Worm (Caenorhabditis elegans) whole organism, dauer: ENCODE measurements around the gene K08E7.5.

Experiments
- unc-62 ChIP-seq: sonication (generic microtip); optimal IDR thresholded peaks from 2 replicates; lab custom pipeline; 2017; ENCODE audit warnings: missing biosample characterization, missing genetic modification reagents, missing genetic modification characterization

Gene K08E7.5

DNA sequence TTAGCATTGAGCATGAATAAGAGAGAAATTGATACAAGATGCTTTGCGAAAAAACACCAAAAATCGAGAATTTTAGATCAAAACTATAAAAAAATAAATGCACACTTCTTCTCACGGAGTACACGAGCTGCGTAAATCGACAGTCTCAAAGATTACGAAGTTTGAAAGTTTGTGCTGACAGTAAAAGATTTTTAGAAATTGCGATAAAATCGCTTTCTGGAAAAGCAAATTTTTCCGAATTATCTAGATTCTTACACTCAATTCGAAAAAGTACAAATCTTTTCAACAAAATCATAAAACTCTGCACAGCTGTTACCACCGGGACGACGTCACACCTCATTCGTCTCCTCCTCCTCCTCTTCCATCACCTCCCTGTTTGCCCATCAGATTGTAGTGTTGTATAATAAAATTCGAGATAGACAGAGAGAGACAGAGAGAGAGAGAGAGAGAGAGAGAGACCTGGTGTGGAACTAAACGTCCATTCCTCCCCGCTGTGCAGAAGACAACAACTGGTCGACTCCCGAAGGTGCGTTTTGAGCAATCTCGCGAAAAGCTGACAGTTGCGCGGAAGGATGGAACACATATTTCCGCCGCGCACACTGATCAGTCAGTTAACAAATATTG, 42.1 kb downstream of the K08E7.5 start:
- no peak for TF ChIP-seq unc-62 (GFP tag; lab: Kevin White, UChicago)

DNA sequence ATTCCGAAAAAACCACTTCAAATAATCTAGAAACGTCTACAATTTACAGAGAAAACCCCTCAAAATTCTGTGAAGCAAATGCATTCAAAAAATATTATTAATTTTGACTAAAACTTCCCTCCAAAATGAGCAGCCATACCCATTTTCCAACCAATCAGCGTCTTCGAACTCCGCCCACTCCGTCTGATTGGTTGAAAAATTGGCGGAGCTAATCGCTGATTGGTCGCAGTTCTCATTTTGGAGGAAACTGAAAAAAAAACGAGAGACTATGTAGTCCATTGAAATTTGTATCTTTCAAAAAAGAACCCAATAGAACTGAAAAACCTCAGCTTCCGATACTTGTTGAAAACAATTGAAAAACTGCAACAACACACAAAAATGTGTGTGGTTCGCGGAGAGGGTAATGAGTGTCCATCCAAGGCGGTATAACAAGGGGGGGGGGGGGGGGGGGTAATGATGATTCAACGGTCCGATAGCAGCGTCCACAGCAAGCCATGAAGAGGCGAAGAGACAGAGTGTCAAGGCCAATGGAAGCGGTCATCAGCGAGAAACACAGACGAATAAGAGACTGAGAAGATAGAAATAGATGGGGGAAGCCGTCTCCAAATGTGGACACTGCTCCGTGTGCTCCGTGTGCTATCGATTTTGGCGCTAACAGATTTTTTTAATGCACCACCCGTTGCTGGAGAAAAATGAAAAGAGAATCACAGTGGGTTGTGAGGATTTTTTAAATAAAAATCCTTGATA, 43.9 kb downstream of the K08E7.5 start:
- no peak for TF ChIP-seq unc-62 (GFP tag; lab: Kevin White, UChicago)

- no peak for TF ChIP-seq unc-62 (GFP tag; lab: Kevin White, UChicago)
Observed at ce11 chrIV:12617934-12618333, 44.8 kb downstream of the K08E7.5 start.

DNA sequence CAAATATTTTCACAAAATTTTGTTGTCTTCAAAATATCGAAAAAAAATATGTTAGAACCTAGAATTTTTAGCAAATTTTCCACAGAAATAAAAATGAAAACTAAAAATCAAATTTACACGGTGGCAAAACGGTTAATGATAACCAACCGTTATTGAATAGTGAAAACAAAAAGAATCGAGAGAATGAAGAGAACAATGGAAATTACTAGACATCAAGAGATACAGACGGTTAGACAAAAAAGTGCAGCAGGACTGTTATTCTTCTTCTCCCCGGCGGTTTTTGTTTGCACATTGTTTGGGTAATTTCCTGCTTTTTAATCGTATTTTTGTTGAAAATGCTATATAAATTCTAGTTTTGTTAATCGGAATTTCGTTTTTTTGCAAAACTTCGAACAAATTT, 45.7 kb downstream of the K08E7.5 start:
- no peak for TF ChIP-seq unc-62 (GFP tag; lab: Kevin White, UChicago)

DNA sequence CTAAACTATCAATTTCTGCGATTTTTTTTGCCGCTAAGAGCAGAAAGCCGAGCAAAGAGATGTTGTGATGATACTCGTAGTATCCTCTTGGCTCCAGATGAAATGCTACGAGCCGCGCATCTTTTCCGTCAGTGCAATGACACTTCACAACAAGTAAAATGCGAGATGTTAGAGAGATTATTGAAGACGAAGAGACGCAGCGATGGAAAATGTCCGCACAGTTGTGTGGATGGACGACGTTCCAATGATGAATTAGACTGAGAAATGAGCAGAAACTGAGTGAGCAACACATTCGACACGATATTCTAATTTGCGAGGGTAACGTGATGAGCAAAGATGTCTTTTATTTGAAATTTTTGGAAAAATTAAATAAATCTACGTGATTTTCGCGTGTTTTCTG, 47.8 kb downstream of the K08E7.5 start:
- TF ChIP-seq unc-62 (GFP tag; lab: Kevin White, UChicago), result no peak
